Worm (Caenorhabditis elegans): ENCODE measurements around the gene cest-16.

DNA sequence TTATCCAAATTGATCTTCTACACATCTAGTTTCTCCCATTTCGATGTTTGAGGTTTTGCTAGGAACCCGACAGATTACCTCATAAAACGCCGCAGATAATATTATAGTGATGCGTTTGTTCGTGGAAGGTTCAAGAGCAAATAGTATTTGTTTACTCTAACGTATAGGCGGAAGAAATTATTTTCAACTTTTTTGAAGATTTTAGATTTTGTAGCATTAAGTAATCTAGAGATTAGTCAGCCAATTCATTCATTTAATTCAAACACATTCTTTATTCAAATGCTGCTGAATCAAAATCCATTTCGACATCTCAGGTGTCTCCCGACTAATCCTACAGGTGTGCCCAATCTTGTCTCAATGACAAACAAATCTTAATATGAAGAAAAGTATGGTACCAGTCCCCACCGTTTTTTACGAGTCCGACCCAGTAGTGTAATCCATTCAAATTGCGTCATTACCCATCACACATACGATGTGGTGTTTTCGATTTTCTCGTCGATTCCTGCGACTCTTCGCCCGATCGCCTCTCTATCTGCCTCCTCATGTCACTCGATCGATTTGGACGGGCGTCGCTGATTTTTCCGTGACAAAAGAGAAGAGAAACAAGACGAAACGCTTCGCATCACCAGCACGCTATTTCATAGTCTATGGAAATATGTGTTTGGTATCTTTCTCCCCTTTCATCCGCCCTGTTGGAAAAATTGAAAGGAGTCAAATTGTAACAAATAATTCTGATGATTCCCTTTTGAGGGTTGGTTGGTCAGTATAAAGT lies 45.7 kb upstream of the cest-16 start:
- peak; percentile 86 for TF ChIP-seq ama-1 (optimal IDR thresholded peaks at IDR 0.05)
- TF ChIP-seq dpl-1 (GFP tag; optimal IDR thresholded peaks at IDR 0.05), result no peak
- no peak for TF ChIP-seq C34B4.2 (tag; optimal IDR thresholded peaks at IDR 0.05)
- no peak for TF ChIP-seq nhr-11 (tag; optimal IDR thresholded peaks at IDR 0.05)
- no peak for TF ChIP-seq snpc-4 (tag; optimal IDR thresholded peaks at IDR 0.05)
- no peak for TF ChIP-seq unc-62 (GFP tag; optimal IDR thresholded peaks at IDR 0.05)
- no peak for TF ChIP-seq pqm-1 (tag; optimal IDR thresholded peaks at IDR 0.05)
- no peak for TF ChIP-seq nhr-12 (tag; optimal IDR thresholded peaks at IDR 0.05)
- peak; percentile 13 to 67 for TF ChIP-seq lin-35 (GFP tag; optimal IDR thresholded peaks at IDR 0.05)
- TF ChIP-seq nhr-237 (tag; optimal IDR thresholded peaks at IDR 0.05), result no peak
- peak; percentile 90 for TF ChIP-seq blmp-1 (tag; optimal IDR thresholded peaks at IDR 0.05)
- TF ChIP-seq mdl-1 (tag; optimal IDR thresholded peaks at IDR 0.05), result peak in 1 of 2 experiments; percentile 75
- TF ChIP-seq pag-3 (tag; optimal IDR thresholded peaks at IDR 0.05; ENCODE audit: borderline replicate concordance, insufficient read depth), result no peak
- peak; percentile 17 for TF ChIP-seq zip-4 (GFP tag; optimal IDR thresholded peaks at IDR 0.05)
